Worm (Caenorhabditis elegans) whole organism, L2 larva: Measurements from ENCODE around the gene mpk-1.

Experiments used
- C34F6.9 ChIP-seq: fragments of 150-350 bp; optimal IDR thresholded peaks from 2 replicates; lab custom pipeline; 2014; ENCODE audit warnings: missing biosample characterization, missing genetic modification characterization
- F13H6.1 ChIP-seq: sonication (generic microtip); optimal IDR thresholded peaks from 2 replicates; lab custom pipeline; 2016; ENCODE audit warnings: missing genetic modification characterization, missing compliant biosample characterization
- R02D3.7 ChIP-seq: fragments of 150-350 bp; optimal IDR thresholded peaks from 2 replicates; lab custom pipeline; 2014; ENCODE audit warnings: missing biosample characterization, missing genetic modification characterization
- Y55F3AM.14 ChIP-seq: fragments of 200-800 bp; sonication (Bioruptor generic); optimal IDR thresholded peaks from 2 replicates; lab custom pipeline; 2018; ENCODE audit warnings: mild to moderate bottlenecking, missing genetic modification characterization, missing compliant biosample characterization
- ZK546.5 ChIP-seq: sonication (generic microtip); optimal IDR thresholded peaks from 2 replicates; lab custom pipeline; 2017; ENCODE audit warnings: missing biosample characterization, missing genetic modification characterization
- alr-1 ChIP-seq: fragments of 150-350 bp; optimal IDR thresholded peaks from 2 replicates; lab custom pipeline; 2014; ENCODE audit warnings: missing biosample characterization, missing genetic modification characterization
- ama-1 ChIP-seq: fragments of 150-350 bp; optimal IDR thresholded peaks from 2 replicates; lab custom pipeline; 2018; ENCODE audit warnings: inconsistent platforms
- blmp-1 ChIP-seq: sonication (generic microtip); optimal IDR thresholded peaks from 2 replicates; lab custom pipeline; 2017; ENCODE audit warnings: missing genetic modification characterization, mild to moderate bottlenecking, missing compliant biosample characterization, antibody characterized with exemption, moderate library complexity; ENCODE audit not compliant: insufficient read depth
- crh-2 ChIP-seq: sonication (generic microtip); optimal IDR thresholded peaks from 2 replicates; lab custom pipeline; 2017; ENCODE audit warnings: missing biosample characterization, missing genetic modification characterization
- dmd-4 ChIP-seq: sonication (generic microtip); optimal IDR thresholded peaks from 2 replicates; lab custom pipeline; 2017; ENCODE audit warnings: missing biosample characterization, missing genetic modification characterization
- elt-1 ChIP-seq: fragments of 150-350 bp; optimal IDR thresholded peaks from 2 replicates; lab custom pipeline; 2014; ENCODE audit warnings: missing biosample characterization, missing genetic modification characterization
- elt-3 ChIP-seq: sonication (generic microtip); optimal IDR thresholded peaks from 2 replicates; lab custom pipeline; 2017; ENCODE audit warnings: missing biosample characterization, missing genetic modification characterization
- fos-1 ChIP-seq: fragments of 150-350 bp; optimal IDR thresholded peaks from 2 replicates; lab custom pipeline; 2014; ENCODE audit warnings: missing biosample characterization, missing genetic modification characterization
- lin-11 ChIP-seq: fragments of 150-350 bp; sonication (generic microtip); optimal IDR thresholded peaks from 2 replicates; lab custom pipeline; 2014; ENCODE audit warnings: missing biosample characterization, missing genetic modification characterization, inconsistent platforms, mixed read lengths
- lin-13 ChIP-seq: fragments of 150-350 bp; optimal IDR thresholded peaks from 2 replicates; lab custom pipeline; 2014; ENCODE audit warnings: missing biosample characterization, missing genetic modification reagents, missing genetic modification characterization
- lsy-2 ChIP-seq, 2 experiments: fragments of 150-350 bp in 1 of 2; sonication (generic microtip) in 1 of 2; optimal IDR thresholded peaks; 2 replicates each; lab custom pipeline; 2014 to 2017; ENCODE audit warnings: missing biosample characterization in 2 of 2, missing genetic modification characterization in 2 of 2
- mab-5 ChIP-seq: fragments of 150-350 bp; optimal IDR thresholded peaks from 2 replicates; lab custom pipeline; 2014; ENCODE audit warnings: missing biosample characterization, missing genetic modification characterization
- nhr-10 ChIP-seq: sonication (generic microtip); optimal IDR thresholded peaks from 2 replicates; lab custom pipeline; 2017; ENCODE audit warnings: missing biosample characterization, missing genetic modification characterization
- nhr-12 ChIP-seq: fragments of 150-350 bp; optimal IDR thresholded peaks from 2 replicates; lab custom pipeline; 2014; ENCODE audit warnings: missing biosample characterization, missing genetic modification characterization
- nhr-129 ChIP-seq: fragments of 150-350 bp; optimal IDR thresholded peaks from 2 replicates; lab custom pipeline; 2014; ENCODE audit warnings: missing biosample characterization, missing genetic modification characterization
- nhr-23 ChIP-seq: fragments of 150-350 bp; optimal IDR thresholded peaks from 2 replicates; lab custom pipeline; 2014; ENCODE audit warnings: missing biosample characterization, missing genetic modification reagents, missing genetic modification characterization
- nhr-25 ChIP-seq: fragments of 150-350 bp; sonication (generic microtip); optimal IDR thresholded peaks from 3 replicates; lab custom pipeline; 2014; ENCODE audit warnings: missing biosample characterization, missing genetic modification characterization
- nhr-6 ChIP-seq: fragments of 150-350 bp; optimal IDR thresholded peaks from 2 replicates; lab custom pipeline; 2014; ENCODE audit warnings: missing biosample characterization, missing genetic modification characterization
- nhr-77 ChIP-seq: fragments of 150-350 bp; optimal IDR thresholded peaks from 2 replicates; lab custom pipeline; 2014; ENCODE audit warnings: missing biosample characterization, missing genetic modification characterization
- skn-1 ChIP-seq: sonication (generic microtip); optimal IDR thresholded peaks from 2 replicates; lab custom pipeline; 2017; ENCODE audit warnings: missing biosample characterization, missing genetic modification characterization
- sma-9 ChIP-seq, 2 experiments: fragments of 150-350 bp in 1 of 2; sonication (generic microtip) in 1 of 2; optimal IDR thresholded peaks; 2 replicates each; lab custom pipeline; 2014 to 2016; ENCODE audit warnings: missing genetic modification characterization in 2 of 2, mild to moderate bottlenecking in 1 of 2, missing biosample characterization in 1 of 2, missing compliant biosample characterization in 1 of 2, missing genetic modification reagents in 1 of 2, moderate library complexity in 1 of 2
- unc-55 ChIP-seq: fragments of 150-350 bp; sonication (generic microtip); optimal IDR thresholded peaks from 3 replicates; lab custom pipeline; 2014; ENCODE audit warnings: missing biosample characterization, missing genetic modification reagents, missing genetic modification characterization
- unc-62 ChIP-seq: fragments of 150-350 bp; optimal IDR thresholded peaks from 2 replicates; lab custom pipeline; 2014; ENCODE audit warnings: missing biosample characterization, missing genetic modification reagents, missing genetic modification characterization
- ztf-1 ChIP-seq: fragments of 200-800 bp; sonication (Bioruptor generic); conservative IDR thresholded peaks from 2 replicates; pipeline ENCODE4 v1.3.6; 2022; ENCODE audit warnings: missing genetic modification characterization, missing compliant biosample characterization
- ztf-11 ChIP-seq: sonication (generic microtip); optimal IDR thresholded peaks from 2 replicates; lab custom pipeline; 2017; ENCODE audit warnings: missing biosample characterization, missing genetic modification characterization
- ztf-4 ChIP-seq: fragments of 150-350 bp; optimal IDR thresholded peaks from 2 replicates; lab custom pipeline; 2014; ENCODE audit warnings: missing biosample characterization, missing genetic modification characterization

Gene mpk-1

DNA sequence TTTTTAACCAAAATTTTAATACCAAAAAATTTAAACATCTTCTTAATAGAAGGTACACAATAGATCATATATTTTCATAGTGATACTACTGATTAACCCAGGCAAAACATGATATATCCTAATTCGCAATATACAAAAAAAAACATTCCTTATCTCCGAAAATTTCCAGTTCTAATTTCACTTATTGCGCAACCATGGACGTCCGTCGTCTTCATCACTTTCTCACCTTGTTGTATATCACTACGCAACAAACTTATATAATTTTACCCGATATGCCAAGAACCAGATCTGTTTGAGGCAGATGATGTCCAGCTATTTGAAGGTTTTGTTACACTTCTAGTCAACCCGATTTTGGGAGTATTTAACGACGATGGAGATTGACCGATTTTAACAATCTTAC is 40.1 kb downstream of the mpk-1 start, which contains the start of gene R74.2:
Gene R74.2, plus strand, starts transcription at position 316 of the 400 bp plus-strand sequence.
- TF ChIP-seq blmp-1 (tag; lab: Kevin White, UChicago) (peak; percentile 75), nhr-77 (no peak), nhr-25 (peak; percentile 41)

ce11 chrIII:4186751-4187309 is 41.1 kb downstream of the mpk-1 start, which contains the start of gene lars-1:
Gene lars-1 (minus strand): TSS chrIII:4186801.
- TF ChIP-seq alr-1 (tag; lab: Kevin White, UChicago) (no peak), C34F6.9 (tag; lab: Kevin White, UChicago) (peak; percentile 30), elt-1 (no peak), ZK546.5 (no peak), crh-2 (tag; lab: Kevin White, UChicago) (peak; percentile 21), nhr-129 (tag; lab: Kevin White, UChicago) (no peak), lsy-2 (tag; optimal IDR thresholded peaks at IDR 0.05; lab: Kevin White, UChicago) (peak in 1 of 2 experiments; percentile 12), lin-13 (GFP tag; lab: Kevin White, UChicago) (no peak), Y55F3AM.14 (GFP tag; lab: Kevin White, UChicago) (no peak)

DNA sequence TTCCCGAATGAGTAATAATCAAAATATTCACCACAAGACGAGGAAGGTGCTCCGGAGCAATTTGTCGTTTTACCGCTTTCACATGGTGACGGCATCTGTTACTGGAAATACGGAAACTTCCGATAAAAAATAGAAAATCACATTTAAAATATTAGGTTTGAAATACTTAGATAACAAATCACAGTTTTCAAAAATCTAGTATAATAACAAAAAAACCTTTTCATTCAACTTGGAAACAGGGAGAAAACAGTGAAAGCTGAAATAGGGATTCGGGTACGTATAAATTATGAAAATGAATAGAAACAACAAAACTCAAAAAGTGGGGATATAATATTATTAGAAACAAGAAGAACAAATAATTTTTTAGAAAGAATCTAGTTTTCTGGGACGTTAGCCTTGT is 46.6 kb downstream of the mpk-1 start, which contains the start of gene C16C10.1:
Gene C16C10.1, minus strand, starts transcription at position 101 of the 400 bp plus-strand sequence.
- TF ChIP-seq lin-11 (tag; lab: Kevin White, UChicago), result no peak
- no peak for TF ChIP-seq ama-1
- TF ChIP-seq nhr-12 (tag; lab: Kevin White, UChicago), result no peak
- no peak for TF ChIP-seq elt-1
- TF ChIP-seq nhr-23 (tag; lab: Kevin White, UChicago), result no peak

DNA sequence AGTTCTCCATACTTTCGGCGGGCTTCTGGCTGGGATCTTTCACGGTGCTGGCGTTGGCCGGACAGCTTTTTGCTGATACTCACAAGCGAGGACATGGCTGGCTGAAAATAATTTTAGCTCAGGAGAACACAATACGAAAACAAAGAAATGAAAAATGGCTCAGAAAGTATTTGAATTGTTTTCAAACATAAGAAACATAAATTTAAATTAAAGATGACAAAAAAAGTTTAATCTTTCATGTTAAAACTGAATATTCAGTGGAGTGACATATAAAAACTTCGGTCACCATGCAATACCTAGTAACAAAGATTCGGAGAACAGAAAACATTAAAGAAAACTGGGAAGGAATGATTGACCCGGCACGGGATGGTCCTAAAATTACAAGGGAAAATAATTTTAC is 49.3 kb downstream of the mpk-1 start, which contains the start of gene C16C10.2:
Gene C16C10.2, minus strand, starts transcription at position 101 of the 400 bp plus-strand sequence.
- TF ChIP-seq elt-3 (tag; lab: Kevin White, UChicago), result no peak
- TF ChIP-seq unc-55 (GFP tag; lab: Kevin White, UChicago), result no peak
- no peak for TF ChIP-seq crh-2 (tag; lab: Kevin White, UChicago)
- TF ChIP-seq skn-1 (tag; lab: Kevin White, UChicago), result no peak
- TF ChIP-seq ztf-1 (GFP tag; lab: Robert Waterston, UW), result no peak
- TF ChIP-seq nhr-10 (tag; lab: Kevin White, UChicago), result no peak
- TF ChIP-seq dmd-4 (tag; lab: Kevin White, UChicago), result no peak
- TF ChIP-seq mab-5, result no peak
- TF ChIP-seq R02D3.7 (tag; lab: Kevin White, UChicago), result no peak

DNA sequence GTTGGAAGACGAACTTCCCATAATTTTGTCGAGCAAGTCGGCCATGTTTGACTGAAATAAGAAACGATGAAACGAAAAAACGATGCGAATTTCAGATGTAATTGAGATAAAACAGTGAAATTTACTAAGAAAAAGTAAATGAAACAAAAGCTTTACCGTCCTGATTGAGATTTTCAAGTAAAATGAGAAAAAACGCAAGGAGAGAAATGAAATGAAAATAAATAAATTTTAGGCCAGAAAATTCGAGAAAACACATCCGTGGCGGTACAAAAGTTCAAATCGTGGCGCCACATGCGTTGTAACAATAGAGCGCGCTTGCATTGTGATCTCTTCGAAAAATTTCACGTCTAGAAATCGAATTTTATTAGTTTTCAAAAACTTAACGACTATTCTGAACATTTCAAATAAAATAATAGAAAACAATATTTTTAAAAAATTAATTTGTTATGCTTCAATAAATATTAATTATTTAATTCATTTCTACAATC is 51.8 kb downstream of the mpk-1 start, which contains the start of the genes hrde-1 and C16C10.13:
Gene hrde-1, minus strand, starts transcription at position 51 of the 488 bp plus-strand sequence.
Gene C16C10.13, plus strand, starts transcription at position 332 of the 488 bp plus-strand sequence.
- TF ChIP-seq R02D3.7 (tag; lab: Kevin White, UChicago), result no peak
- no peak for TF ChIP-seq unc-62
- TF ChIP-seq nhr-10 (tag; lab: Kevin White, UChicago), result no peak
- no peak for TF ChIP-seq elt-3 (tag; lab: Kevin White, UChicago)
- no peak for TF ChIP-seq nhr-23 (tag; lab: Kevin White, UChicago)
- no peak for TF ChIP-seq ztf-11 (tag; lab: Kevin White, UChicago)
- no peak for TF ChIP-seq F13H6.1 (tag; lab: Kevin White, UChicago)
- TF ChIP-seq dmd-4 (tag; lab: Kevin White, UChicago), result no peak
- no peak for TF ChIP-seq blmp-1 (tag; lab: Kevin White, UChicago)
- no peak for TF ChIP-seq C34F6.9 (tag; lab: Kevin White, UChicago)
- TF ChIP-seq nhr-6, result no peak
- no peak for TF ChIP-seq fos-1 (tag; lab: Kevin White, UChicago)

DNA sequence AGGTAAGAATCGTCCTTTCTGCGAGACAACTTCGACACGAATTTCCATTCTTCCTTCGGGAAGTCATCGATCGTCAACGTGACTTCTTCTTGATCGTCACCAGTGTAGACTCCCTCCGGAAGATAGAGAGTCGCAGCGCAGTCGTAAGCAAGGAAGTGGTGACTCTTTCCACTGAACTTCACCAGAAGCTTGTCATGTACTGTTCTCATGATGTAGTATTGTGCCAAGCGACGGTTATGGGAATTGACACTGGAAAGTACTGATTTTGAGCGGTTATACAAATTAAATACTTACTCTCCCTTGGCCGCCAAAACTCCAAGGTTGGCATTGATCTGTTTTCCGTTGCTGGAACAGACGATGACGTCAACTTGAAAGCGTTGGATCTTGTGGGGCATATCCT is 52.4 kb downstream of the mpk-1 start:
- TF ChIP-seq unc-55 (GFP tag; lab: Kevin White, UChicago) (no peak), sma-9 (GFP tag; optimal IDR thresholded peaks at IDR 0.05; lab: Kevin White, UChicago) (no peak), sma-9 (tag; optimal IDR thresholded peaks at IDR 0.05; lab: Kevin White, UChicago) (no peak), ztf-4 (tag; lab: Kevin White, UChicago) (no peak), elt-1 (no peak), nhr-77 (no peak), Y55F3AM.14 (GFP tag; lab: Kevin White, UChicago) (no peak), nhr-129 (tag; lab: Kevin White, UChicago) (no peak)
